Worm (Caenorhabditis elegans): ENCODE data around the gene gvd-1.

DNA sequence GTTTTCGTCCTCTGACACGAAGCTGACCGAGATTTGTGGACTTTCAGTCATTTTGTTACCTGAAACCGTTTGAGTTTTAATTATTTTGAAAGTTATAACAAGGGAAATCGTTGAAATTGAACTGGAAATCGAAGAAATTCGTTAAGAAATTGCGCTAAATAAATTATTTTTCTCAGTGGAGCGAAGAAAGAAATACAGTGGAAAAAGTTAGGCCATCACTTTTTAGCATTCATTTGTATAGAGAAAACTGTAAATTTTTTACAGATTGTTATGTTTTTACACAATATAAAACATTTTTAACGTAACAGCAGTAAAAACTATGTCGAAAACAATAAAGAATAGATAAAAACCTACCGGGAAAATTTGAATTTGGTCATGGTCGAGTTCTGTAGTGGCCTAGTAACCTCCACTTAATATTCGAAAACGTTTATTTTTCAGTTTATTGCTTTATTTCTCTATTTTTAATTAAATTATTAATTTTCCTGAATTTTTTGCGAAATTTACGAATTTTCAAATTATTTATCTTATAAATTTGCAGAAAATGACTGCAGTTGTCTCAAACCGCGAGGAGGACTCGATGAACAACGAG is 26.7 kb upstream of the gvd-1 start, which contains the start of the genes gldi-1 and prp-21:
- no peak for TF ChIP-seq nhr-11 (tag; optimal IDR thresholded peaks at IDR 0.05)
- TF ChIP-seq lin-13 (GFP tag; optimal IDR thresholded peaks at IDR 0.05) = no peak
- peak in 1 of 2 experiments; percentile 63 for TF ChIP-seq ztf-11 (tag; optimal IDR thresholded peaks at IDR 0.05)
- no peak for TF ChIP-seq hlh-17 (GFP tag; optimal IDR thresholded peaks at IDR 0.05; ENCODE audit: borderline replicate concordance)
- no peak for TF ChIP-seq dsc-1 (tag; optimal IDR thresholded peaks at IDR 0.05)
- peak; percentile 16 for TF ChIP-seq mep-1 (tag; optimal IDR thresholded peaks at IDR 0.05)
- TF ChIP-seq nhr-77 (tag; optimal IDR thresholded peaks at IDR 0.05) = no peak
- no peak for TF ChIP-seq pqm-1 (tag; optimal IDR thresholded peaks at IDR 0.05)
- no peak for TF ChIP-seq nhr-237 (tag; optimal IDR thresholded peaks at IDR 0.05)
- TF ChIP-seq alr-1 (tag; optimal IDR thresholded peaks at IDR 0.05; ENCODE audit: borderline replicate concordance) = no peak
- no peak for TF ChIP-seq fos-1 (tag; optimal IDR thresholded peaks at IDR 0.05)
- TF ChIP-seq snpc-4 (tag; optimal IDR thresholded peaks at IDR 0.05) = no peak
- no peak for TF ChIP-seq unc-130 (tag; optimal IDR thresholded peaks at IDR 0.05)
- no peak for TF ChIP-seq C04F5.9 (tag; optimal IDR thresholded peaks at IDR 0.05)
